Fruit fly (Drosophila melanogaster) whole organism, embryonic: ENCODE data around the gene PIG-T.

Experiments
- Atf6 ChIP-seq: fragments of 200-800 bp; sonication (Bioruptor generic); IDR thresholded peaks from 2 replicates; pipeline ENCODE4 v1.3.6; 2022; ENCODE audit warnings: missing biosample characterization, missing genetic modification characterization
- Awh ChIP-seq: fragments of 200-800 bp; sonication (Bioruptor generic); IDR thresholded peaks from 2 replicates; pipeline ENCODE4, ENCODE4 v1.3.6; 2022; ENCODE audit warnings: missing biosample characterization, missing genetic modification characterization
- CG10274 ChIP-seq: fragments of 200-800 bp; sonication (Bioruptor generic); optimal IDR thresholded peaks from 3 replicates; lab custom pipeline; 2017; ENCODE audit warnings: missing biosample characterization, mild to moderate bottlenecking, missing genetic modification characterization
- CG11696 ChIP-seq: fragments of 200-800 bp; sonication (Bioruptor generic); IDR thresholded peaks from 2 replicates; pipeline ENCODE4 v1.3.6; 2022; ENCODE audit warnings: missing biosample characterization, missing genetic modification characterization
- CG11723 ChIP-seq: fragments of 200-800 bp; sonication (Bioruptor generic); optimal IDR thresholded peaks from 2 replicates; lab custom pipeline; 2017; ENCODE audit warnings: missing biosample characterization, mild to moderate bottlenecking, missing genetic modification characterization
- CG12659 ChIP-seq: fragments of 200-800 bp; sonication (Bioruptor generic); optimal IDR thresholded peaks from 3 replicates; lab custom pipeline; 2017; ENCODE audit warnings: mild to moderate bottlenecking, missing biosample characterization, missing genetic modification reagents, missing genetic modification characterization
- CG13424 ChIP-seq: fragments of 200-800 bp; sonication (Bioruptor generic); optimal IDR thresholded peaks from 2 replicates; lab custom pipeline; 2019; ENCODE audit warnings: missing biosample characterization, mild to moderate bottlenecking, missing genetic modification characterization, moderate library complexity
- CG13624 ChIP-seq: fragments of 200-800 bp; sonication (Bioruptor generic); optimal IDR thresholded peaks from 2 replicates; lab custom pipeline; 2016; ENCODE audit warnings: missing biosample characterization, missing genetic modification characterization
- CG13894 ChIP-seq: fragments of 200-800 bp; sonication (Bioruptor generic); optimal IDR thresholded peaks from 3 replicates; lab custom pipeline; 2018; ENCODE audit warnings: missing biosample characterization, mild to moderate bottlenecking, missing genetic modification characterization, moderate library complexity
- CG15269 ChIP-seq: fragments of 200-800 bp; sonication (Bioruptor generic); optimal IDR thresholded peaks from 2 replicates; lab custom pipeline; 2018; ENCODE audit warnings: missing biosample characterization, mild to moderate bottlenecking, missing genetic modification characterization, moderate library complexity
- CG15696 ChIP-seq: fragments of 200-800 bp; sonication (Bioruptor generic); optimal IDR thresholded peaks from 2 replicates; lab custom pipeline; 2019; ENCODE audit warnings: missing biosample characterization, mild to moderate bottlenecking, missing genetic modification characterization, moderate library complexity
- CG17385 ChIP-seq: fragments of 200-800 bp; sonication (Bioruptor generic); optimal IDR thresholded peaks from 3 replicates; lab custom pipeline; 2018; ENCODE audit warnings: missing biosample characterization, mild to moderate bottlenecking, missing genetic modification characterization
- CG17568 ChIP-seq: fragments of 200-800 bp; sonication (Bioruptor generic); optimal IDR thresholded peaks from 2 replicates; lab custom pipeline; 2018; ENCODE audit warnings: missing biosample characterization, mild to moderate bottlenecking, missing genetic modification characterization, moderate library complexity
- CG18764 ChIP-seq: fragments of 200-800 bp; sonication (Bioruptor generic); optimal IDR thresholded peaks from 3 replicates; lab custom pipeline; 2016; ENCODE audit warnings: missing biosample characterization, missing genetic modification characterization
- CG2889 ChIP-seq: fragments of 200-800 bp; sonication (Bioruptor generic); IDR thresholded peaks from 3 replicates; pipeline ENCODE4 v1.3.6; 2022; ENCODE audit warnings: missing biosample characterization, missing genetic modification characterization
- CG6175 ChIP-seq: fragments of 200-800 bp; sonication (Bioruptor generic); IDR thresholded peaks from 3 replicates; pipeline ENCODE4 v1.3.6; 2022; ENCODE audit warnings: missing biosample characterization, missing genetic modification characterization
- CG6683 ChIP-seq: fragments of 200-800 bp; sonication (Bioruptor generic); optimal IDR thresholded peaks from 2 replicates; lab custom pipeline; 2017; ENCODE audit warnings: missing biosample characterization, mild to moderate bottlenecking, missing genetic modification characterization, missing genetic modification reagents
- CG8765 ChIP-seq: fragments of 200-800 bp; sonication (Bioruptor generic); IDR thresholded peaks from 2 replicates; pipeline ENCODE4 v1.3.6; 2022; ENCODE audit warnings: missing biosample characterization, missing genetic modification characterization
- CG9932 ChIP-seq: fragments of 200-800 bp; sonication (Bioruptor generic); IDR thresholded peaks from 2 replicates; pipeline ENCODE4 v1.3.6; 2022; ENCODE audit warnings: missing biosample characterization, missing genetic modification characterization
- CkIIα-i1 ChIP-seq: fragments of 200-800 bp; sonication (Bioruptor generic); IDR thresholded peaks from 2 replicates; pipeline ENCODE4 v1.3.6; 2022; ENCODE audit warnings: missing biosample characterization, missing genetic modification characterization
- D ChIP-seq, 2 experiments: fragments of 200-800 bp in 1 of 2; fragments of >200 bp in 1 of 2; sonication (Bioruptor generic) in 1 of 2; optimal IDR thresholded peaks; 2 replicates in 1 of 2; 3 replicates in 1 of 2; lab custom pipeline; 2017; ENCODE audit warnings: mild to moderate bottlenecking in 1 of 2, missing biosample characterization in 1 of 2, missing genetic modification characterization in 1 of 2, missing genetic modification reagents in 1 of 2
- Fer2 ChIP-seq: fragments of 200-800 bp; sonication (Bioruptor generic); optimal IDR thresholded peaks from 2 replicates; lab custom pipeline; 2018; ENCODE audit warnings: missing biosample characterization, mild to moderate bottlenecking, missing genetic modification characterization, moderate library complexity
- H15 ChIP-seq: fragments of 200-800 bp; sonication (Bioruptor generic); IDR thresholded peaks from 3 replicates; pipeline ENCODE4 v1.3.6; 2022; ENCODE audit warnings: missing biosample characterization, missing genetic modification characterization
- HLH4C ChIP-seq: fragments of 200-800 bp; sonication (Bioruptor generic); IDR thresholded peaks from 3 replicates; pipeline ENCODE4 v1.3.6; 2022; ENCODE audit warnings: missing biosample characterization, missing genetic modification characterization; ENCODE audit not compliant: partially characterized antibody
- Hr39 ChIP-seq: fragments of >200 bp; optimal IDR thresholded peaks from 2 replicates; lab custom pipeline; 2017
- Lim3 ChIP-seq: fragments of 200-800 bp; sonication (Bioruptor generic); IDR thresholded peaks from 2 replicates; pipeline ENCODE4 v1.3.6; 2022; ENCODE audit warnings: missing biosample characterization, missing genetic modification characterization
- Optix ChIP-seq: fragments of 200-800 bp; sonication (Bioruptor generic); IDR thresholded peaks from 3 replicates; pipeline ENCODE4 v1.3.6; 2022; ENCODE audit warnings: missing biosample characterization, missing genetic modification characterization
- Rfx ChIP-seq: fragments of 200-800 bp; sonication (Bioruptor generic); IDR thresholded peaks from 2 replicates; pipeline ENCODE4 v1.3.6; 2022; ENCODE audit warnings: missing biosample characterization, missing genetic modification characterization
- Sin3A ChIP-seq: fragments of >200 bp; optimal IDR thresholded peaks from 2 replicates; lab custom pipeline; 2018
- ab ChIP-seq: fragments of 200-800 bp; sonication (Bioruptor generic); optimal IDR thresholded peaks from 2 replicates; lab custom pipeline; 2016; ENCODE audit warnings: missing biosample characterization, missing genetic modification characterization
- ara ChIP-seq: fragments of 200-800 bp; sonication (Bioruptor generic); IDR thresholded peaks from 2 replicates; pipeline ENCODE4 v1.3.6; 2022; ENCODE audit warnings: missing biosample characterization, missing genetic modification characterization
- corto ChIP-seq: fragments of 200-800 bp; sonication (Bioruptor generic); optimal IDR thresholded peaks from 2 replicates; lab custom pipeline; 2016; ENCODE audit warnings: missing biosample characterization, mild to moderate bottlenecking, missing genetic modification characterization, moderate library complexity
- dysf ChIP-seq: fragments of 200-800 bp; sonication (Bioruptor generic); IDR thresholded peaks from 3 replicates; pipeline ENCODE4 v1.3.6; 2022; ENCODE audit warnings: missing biosample characterization, missing genetic modification characterization
- gce ChIP-seq: fragments of 200-800 bp; sonication (Bioruptor generic); IDR thresholded peaks from 3 replicates; pipeline ENCODE4 v1.3.6; 2022; ENCODE audit warnings: missing biosample characterization, missing genetic modification characterization
- gcm ChIP-seq: fragments of 200-800 bp; sonication (Bioruptor generic); optimal IDR thresholded peaks from 2 replicates; lab custom pipeline; 2019; ENCODE audit warnings: missing biosample characterization, mild to moderate bottlenecking, missing genetic modification characterization, moderate library complexity
- grau ChIP-seq: fragments of 200-800 bp; optimal IDR thresholded peaks from 3 replicates; lab custom pipeline; 2019; ENCODE audit warnings: missing biosample characterization, mild to moderate bottlenecking, missing genetic modification characterization, moderate library complexity
- grn ChIP-seq: fragments of 200-800 bp; sonication (Bioruptor generic); optimal IDR thresholded peaks from 3 replicates; lab custom pipeline; 2017; ENCODE audit warnings: missing biosample characterization, missing genetic modification characterization
- jigr1 ChIP-seq: fragments of 200-800 bp; sonication (Bioruptor generic); IDR thresholded peaks from 3 replicates; pipeline ENCODE4 v1.3.6; 2022; ENCODE audit warnings: missing biosample characterization, missing genetic modification characterization
- kah ChIP-seq: fragments of 200-800 bp; sonication (Bioruptor generic); optimal IDR thresholded peaks from 2 replicates; lab custom pipeline; 2018; ENCODE audit warnings: missing biosample characterization, mild to moderate bottlenecking, missing genetic modification characterization
- kay ChIP-seq: fragments of 200-800 bp; sonication (Bioruptor generic); optimal IDR thresholded peaks from 2 replicates; lab custom pipeline; 2016; ENCODE audit warnings: missing biosample characterization, missing genetic modification characterization
- lbe ChIP-seq: fragments of 200-800 bp; sonication (Bioruptor generic); optimal IDR thresholded peaks from 2 replicates; lab custom pipeline; 2016; ENCODE audit warnings: missing biosample characterization, mild to moderate bottlenecking, missing genetic modification characterization
- luna ChIP-seq: fragments of 200-800 bp; sonication (Bioruptor generic); optimal IDR thresholded peaks from 2 replicates; lab custom pipeline; 2016; ENCODE audit warnings: missing biosample characterization, missing genetic modification characterization
- mam ChIP-seq: fragments of 200-800 bp; sonication (Bioruptor generic); optimal IDR thresholded peaks from 3 replicates; lab custom pipeline; 2016; ENCODE audit warnings: missing biosample characterization, missing genetic modification characterization
- nerfin-1 ChIP-seq: fragments of 200-800 bp; sonication (Bioruptor generic); optimal IDR thresholded peaks from 3 replicates; lab custom pipeline; 2019; ENCODE audit warnings: missing biosample characterization, mild to moderate bottlenecking, missing genetic modification characterization, moderate library complexity
- odd ChIP-seq: fragments of 200-800 bp; sonication (Bioruptor generic); optimal IDR thresholded peaks from 2 replicates; lab custom pipeline; 2017; ENCODE audit warnings: missing biosample characterization, mild to moderate bottlenecking, missing genetic modification characterization
- pita ChIP-seq: fragments of 200-800 bp; sonication (Bioruptor generic); optimal IDR thresholded peaks from 2 replicates; lab custom pipeline; 2017; ENCODE audit warnings: missing biosample characterization, mild to moderate bottlenecking, missing genetic modification characterization
- pzg ChIP-seq: fragments of 200-800 bp; sonication (Bioruptor generic); optimal IDR thresholded peaks from 3 replicates; lab custom pipeline; 2018; ENCODE audit warnings: missing biosample characterization, mild to moderate bottlenecking, missing genetic modification characterization, moderate library complexity
- rib ChIP-seq: fragments of 200-800 bp; sonication (Bioruptor generic); IDR thresholded peaks from 2 replicates; pipeline ENCODE4 v1.3.6; 2022; ENCODE audit warnings: missing biosample characterization, missing genetic modification characterization
- sim ChIP-seq: fragments of 200-800 bp; sonication (Bioruptor generic); IDR thresholded peaks from 2 replicates; pipeline ENCODE4 v1.3.6; 2022; ENCODE audit warnings: missing biosample characterization, missing genetic modification characterization
- tin ChIP-seq: fragments of 200-800 bp; sonication (Bioruptor generic); optimal IDR thresholded peaks from 3 replicates; lab custom pipeline; 2016; ENCODE audit warnings: missing biosample characterization, missing genetic modification characterization
- zfh1 ChIP-seq: fragments of 200-800 bp; sonication (Bioruptor generic); IDR thresholded peaks from 3 replicates; pipeline ENCODE4 v1.3.6; 2022; ENCODE audit warnings: missing biosample characterization, missing genetic modification characterization

PIG-T gene

dm6 chrX:8411532-8411960 is 4.5 kb upstream of the PIG-T start, which contains the start of gene lawc (continued):
- TF ChIP-seq lbe (GFP tag; lab: Kevin White, UChicago) (peak; percentile 63), rib (GFP tag; lab: Robert Waterston, UW) (peak; percentile 72; the same call in 1 of the 2 replicates), CG12659 (peak; percentile 37), ara (GFP tag; lab: Robert Waterston, UW) (no peak), CG13624 (GFP tag; lab: Kevin White, UChicago) (peak; percentile 36), tin (GFP tag; lab: Kevin White, UChicago) (peak; percentile 10), CG11696 (GFP tag; lab: Robert Waterston, UW) (0 out of 2 replicates have a peak, but pooled peaks have one; percentile 18), Atf6 (GFP tag; lab: Robert Waterston, UW) (peak; percentile 83; the same call in 1 of the 2 replicates), pzg (GFP tag; lab: Kevin White, UChicago) (peak; percentile 12), CG9932 (GFP tag; lab: Robert Waterston, UW) (peak; percentile 61), grau (peak; percentile 36), gce (GFP tag; lab: Robert Waterston, UW) (peak; percentile 25; the same call in 1 of the 3 replicates), CG10274 (GFP tag; lab: Kevin White, UChicago) (peak; percentile 3), Rfx (GFP tag; lab: Robert Waterston, UW) (peak; percentile 70), H15 (GFP tag; lab: Robert Waterston, UW) (no peak), HLH4C (GFP tag; lab: Robert Waterston, UW) (peak; percentile 13; the same call in 1 of the 3 replicates), CG6175 (0 out of 3 replicates have a peak, but pooled peaks have one; percentile 48), grn (GFP tag; lab: Kevin White, UChicago) (peak; percentile 26), mam (no peak), pita (GFP tag; lab: Kevin White, UChicago) (no peak), ab (GFP tag; lab: Kevin White, UChicago) (no peak), sim (peak; percentile 67; the same call in 1 of the 2 replicates), Awh (GFP tag; lab: Robert Waterston, UW) (no peak), nerfin-1 (tag; lab: Kevin White, UChicago) (peak; percentile 50), Sin3A (lab: Kevin White, UChicago) (no peak), Fer2 (tag; lab: Kevin White, UChicago) (no peak), odd (GFP tag; lab: Kevin White, UChicago) (peak; percentile 59), jigr1 (no peak), CG8765 (GFP tag; lab: Robert Waterston, UW) (peak; percentile 98), Hr39 (lab: Kevin White, UChicago) (no peak), CG17385 (peak; percentile 74), luna (GFP tag; lab: Kevin White, UChicago) (no peak), CkIIα-i1 (GFP tag; lab: Robert Waterston, UW) (no peak), CG2889 (0 out of 3 replicates have a peak, but pooled peaks have one; percentile 19), Lim3 (GFP tag; lab: Robert Waterston, UW) (no peak), CG17568 (GFP tag; lab: Kevin White, UChicago) (peak; percentile 57), gcm (GFP tag; lab: Kevin White, UChicago) (peak; percentile 30), Optix (GFP tag; lab: Robert Waterston, UW) (peak; percentile 44; the same call in 1 of the 3 replicates), dysf (GFP tag; lab: Robert Waterston, UW) (peak; percentile 39; the same call in 1 of the 3 replicates), D (optimal IDR thresholded peaks at IDR 0.05; lab: Kevin White, UChicago) (peak; percentile 76), D (GFP tag; optimal IDR thresholded peaks at IDR 0.05; lab: Kevin White, UChicago) (no peak), corto (GFP tag; lab: Kevin White, UChicago) (peak; percentile 63), kah (peak; percentile 45), zfh1 (GFP tag; lab: Robert Waterston, UW) (0 out of 3 replicates have a peak, but pooled peaks have one; percentile 43), CG11723 (GFP tag; lab: Kevin White, UChicago) (peak; percentile 25), CG15696 (tag; lab: Kevin White, UChicago) (no peak), kay (GFP tag; lab: Kevin White, UChicago) (peak; percentile 24), CG18764 (GFP tag; lab: Kevin White, UChicago) (no peak), CG6683 (GFP tag; lab: Kevin White, UChicago) (peak; percentile 41), CG13894 (peak; percentile 59), CG15269 (peak; percentile 12), CG13424 (tag; lab: Kevin White, UChicago) (peak; percentile 13)
